Worm (Caenorhabditis elegans): ENCODE results near the gene rga-4.

rga-4 gene

ce11 chrV:1378010-1378409 is 5.0 kb downstream of the rga-4 start:
- TF ChIP-seq him-1 (tag; optimal IDR thresholded peaks at IDR 0.05) (no peak), W03F9.2 (tag; optimal IDR thresholded peaks at IDR 0.05) (no peak), dao-5 (tag; optimal IDR thresholded peaks at IDR 0.05) (no peak)

- TF ChIP-seq W03F9.2 (tag; optimal IDR thresholded peaks at IDR 0.05), result no peak
- no peak for TF ChIP-seq dao-5 (tag; optimal IDR thresholded peaks at IDR 0.05)
- no peak for TF ChIP-seq him-1 (tag; optimal IDR thresholded peaks at IDR 0.05)
Measured at ce11 chrV:1375007-1375406, 8.0 kb downstream of the rga-4 start.

ce11 chrV:1370914-1371313 is 12.1 kb downstream of the rga-4 start, which contains the start of gene snt-3:
TSS of gene snt-3 (minus strand) at chrV:1371014.
- TF ChIP-seq him-1 (tag; optimal IDR thresholded peaks at IDR 0.05) (no peak), dao-5 (tag; optimal IDR thresholded peaks at IDR 0.05) (no peak), W03F9.2 (tag; optimal IDR thresholded peaks at IDR 0.05) (no peak)

- no peak for TF ChIP-seq dao-5 (tag; optimal IDR thresholded peaks at IDR 0.05)
Measured at ce11 chrV:1368138-1368537, 14.9 kb downstream of the rga-4 start.

ce11 chrV:1366082-1366481 is 17.0 kb downstream of the rga-4 start:
- TF ChIP-seq dao-5 (tag; optimal IDR thresholded peaks at IDR 0.05) (no peak), him-1 (tag; optimal IDR thresholded peaks at IDR 0.05) (peak; percentile 12), W03F9.2 (tag; optimal IDR thresholded peaks at IDR 0.05) (no peak)

- peak; percentile 14 for TF ChIP-seq him-1 (tag; optimal IDR thresholded peaks at IDR 0.05)
- TF ChIP-seq W03F9.2 (tag; optimal IDR thresholded peaks at IDR 0.05), result no peak
Measured at ce11 chrV:1364346-1364745, 18.7 kb downstream of the rga-4 start.

- TF ChIP-seq him-1 (tag; optimal IDR thresholded peaks at IDR 0.05), result no peak
- no peak for TF ChIP-seq dao-5 (tag; optimal IDR thresholded peaks at IDR 0.05)
- no peak for TF ChIP-seq W03F9.2 (tag; optimal IDR thresholded peaks at IDR 0.05)
Measured at ce11 chrV:1362027-1362426, 21.0 kb downstream of the rga-4 start.

ce11 chrV:1358051-1358450 is 25.0 kb downstream of the rga-4 start, which contains the start of gene Y75B7AL.2:
TSS of gene Y75B7AL.2 (minus strand) at chrV:1358151.
- TF ChIP-seq dao-5 (tag; optimal IDR thresholded peaks at IDR 0.05), result no peak
- TF ChIP-seq W03F9.2 (tag; optimal IDR thresholded peaks at IDR 0.05), result no peak
- TF ChIP-seq him-1 (tag; optimal IDR thresholded peaks at IDR 0.05), result no peak

ce11 chrV:1355297-1355696 is 27.8 kb downstream of the rga-4 start:
- TF ChIP-seq him-1 (tag; optimal IDR thresholded peaks at IDR 0.05) (no peak), W03F9.2 (tag; optimal IDR thresholded peaks at IDR 0.05) (no peak), dao-5 (tag; optimal IDR thresholded peaks at IDR 0.05) (no peak)

ce11 chrV:1352321-1352720 is 30.7 kb downstream of the rga-4 start:
- TF ChIP-seq W03F9.2 (tag; optimal IDR thresholded peaks at IDR 0.05) (no peak), dao-5 (tag; optimal IDR thresholded peaks at IDR 0.05) (no peak), him-1 (tag; optimal IDR thresholded peaks at IDR 0.05) (no peak)

ce11 chrV:1351826-1352225 is 31.2 kb downstream of the rga-4 start, which contains the start of gene glb-33:
TSS of gene glb-33 (plus strand) at chrV:1352126.
- no peak for TF ChIP-seq W03F9.2 (tag; optimal IDR thresholded peaks at IDR 0.05)
- no peak for TF ChIP-seq dao-5 (tag; optimal IDR thresholded peaks at IDR 0.05)
- no peak for TF ChIP-seq him-1 (tag; optimal IDR thresholded peaks at IDR 0.05)

- no peak for TF ChIP-seq dao-5 (tag; optimal IDR thresholded peaks at IDR 0.05)
- TF ChIP-seq him-1 (tag; optimal IDR thresholded peaks at IDR 0.05), result no peak
- no peak for TF ChIP-seq W03F9.2 (tag; optimal IDR thresholded peaks at IDR 0.05)
Measured at ce11 chrV:1349802-1350201, 33.3 kb downstream of the rga-4 start.

- TF ChIP-seq dao-5 (tag; optimal IDR thresholded peaks at IDR 0.05), result no peak
- TF ChIP-seq him-1 (tag; optimal IDR thresholded peaks at IDR 0.05), result no peak
- no peak for TF ChIP-seq W03F9.2 (tag; optimal IDR thresholded peaks at IDR 0.05)
Measured at ce11 chrV:1342712-1343111, 40.3 kb downstream of the rga-4 start.

ce11 chrV:1341276-1342050 is 41.6 kb downstream of the rga-4 start:
- no peak for TF ChIP-seq him-1 (tag; optimal IDR thresholded peaks at IDR 0.05)
- TF ChIP-seq dao-5 (tag; optimal IDR thresholded peaks at IDR 0.05), result no peak
- TF ChIP-seq W03F9.2 (tag; optimal IDR thresholded peaks at IDR 0.05), result no peak

ce11 chrV:1337701-1338100 is 45.4 kb downstream of the rga-4 start:
- TF ChIP-seq dao-5 (tag; optimal IDR thresholded peaks at IDR 0.05) (no peak), W03F9.2 (tag; optimal IDR thresholded peaks at IDR 0.05) (no peak), him-1 (tag; optimal IDR thresholded peaks at IDR 0.05) (no peak)
